Worm (Caenorhabditis elegans) whole organism, early embryonic: ENCODE measurements around the gene T05B4.13.

Source experiments
- F13C5.2 ChIP-seq: sonication (generic microtip); optimal IDR thresholded peaks from 2 replicates; lab custom pipeline; 2017; ENCODE audit warnings: mild to moderate bottlenecking, missing genetic modification characterization, inconsistent platforms, missing compliant biosample characterization
- aly-1 ChIP-seq: sonication (generic microtip); optimal IDR thresholded peaks from 2 replicates; lab custom pipeline; 2016; ENCODE audit warnings: missing genetic modification characterization, missing compliant biosample characterization
- ama-1 ChIP-seq: fragments of 150-350 bp; optimal IDR thresholded peaks from 2 replicates; lab custom pipeline; 2014
- ceh-13 ChIP-seq: fragments of 200-800 bp; sonication (Bioruptor generic); optimal IDR thresholded peaks from 2 replicates; lab custom pipeline; 2018; ENCODE audit warnings: mild to moderate bottlenecking, missing genetic modification characterization, missing compliant biosample characterization
- ceh-36 ChIP-seq: sonication (generic microtip); optimal IDR thresholded peaks from 2 replicates; lab custom pipeline; 2016; ENCODE audit warnings: missing genetic modification characterization, inconsistent platforms, missing compliant biosample characterization
- flt-1 ChIP-seq: fragments of 200-800 bp; sonication (Bioruptor generic); IDR thresholded peaks from 2 replicates; pipeline ENCODE4 v1.3.6; 2022; ENCODE audit warnings: missing genetic modification characterization, missing compliant biosample characterization
- hmbx-1 ChIP-seq: sonication (generic microtip); optimal IDR thresholded peaks from 2 replicates; lab custom pipeline; 2016; ENCODE audit warnings: mild to moderate bottlenecking, missing genetic modification characterization, missing compliant biosample characterization
- pes-1 ChIP-seq: fragments of 200-800 bp; sonication (Bioruptor generic); IDR thresholded peaks from 2 replicates; pipeline ENCODE4 v1.3.6; 2022; ENCODE audit warnings: missing genetic modification reagents, missing genetic modification characterization, missing compliant biosample characterization
- scrt-1 ChIP-seq: fragments of 200-800 bp; sonication (Bioruptor generic); IDR thresholded peaks from 2 replicates; pipeline ENCODE4 v1.3.6; 2022; ENCODE audit warnings: missing genetic modification characterization, missing compliant biosample characterization
- tbx-11 ChIP-seq: fragments of 200-800 bp; sonication (Bioruptor generic); IDR thresholded peaks from 2 replicates; pipeline ENCODE4 v1.3.6; 2022; ENCODE audit warnings: missing genetic modification characterization, missing compliant biosample characterization
- tbx-37 ChIP-seq: fragments of 200-800 bp; sonication (Bioruptor generic); conservative IDR thresholded peaks from 2 replicates; pipeline ENCODE4 v1.3.6; 2022; ENCODE audit warnings: missing genetic modification reagents, missing genetic modification characterization, missing compliant biosample characterization
- tra-4 ChIP-seq: sonication (generic microtip); optimal IDR thresholded peaks from 2 replicates; lab custom pipeline; 2017; ENCODE audit warnings: missing genetic modification characterization, missing compliant biosample characterization

- TF ChIP-seq F13C5.2 (tag; lab: Kevin White, UChicago): no peak
- TF ChIP-seq ama-1 (lab: Kevin White, UChicago): no peak
- TF ChIP-seq tra-4 (tag; lab: Kevin White, UChicago): no peak
- TF ChIP-seq flt-1 (GFP tag; lab: Robert Waterston, UW): no peak
- no peak for TF ChIP-seq ceh-13
- no peak for TF ChIP-seq tbx-11 (GFP tag; lab: Robert Waterston, UW)
- TF ChIP-seq scrt-1: no peak
- no peak for TF ChIP-seq hmbx-1 (tag; lab: Kevin White, UChicago)
- no peak for TF ChIP-seq ceh-36
- no peak for TF ChIP-seq aly-1 (tag; lab: Kevin White, UChicago)
- no peak for TF ChIP-seq tbx-37 (GFP tag; lab: Robert Waterston, UW)
- TF ChIP-seq pes-1 (GFP tag; lab: Robert Waterston, UW): no peak
Measured at ce11 chrV:4104298-4104697, 23.0 kb downstream of the T05B4.13 start, which contains the start of gene srj-39.
